Worm (Caenorhabditis elegans) whole organism, L2 larva: ENCODE results near the gene B0001.8.

Experiments used
- ceh-82 ChIP-seq: fragments of 150-350 bp; optimal IDR thresholded peaks from 2 replicates; lab custom pipeline; 2014; ENCODE audit warnings: missing biosample characterization, missing genetic modification characterization
- elt-3 ChIP-seq: sonication (generic microtip); optimal IDR thresholded peaks from 2 replicates; lab custom pipeline; 2017; ENCODE audit warnings: missing biosample characterization, missing genetic modification characterization

ce11 chrIV:12113056-12113455, 27.8 kb downstream of the B0001.8 start:
- TF ChIP-seq ceh-82 (tag; lab: Kevin White, UChicago) (no peak), elt-3 (tag; lab: Kevin White, UChicago) (no peak)
